Fruit fly (Drosophila melanogaster) whole organism: Measurements from ENCODE around the gene Jon65Ai.

Source experiments
- CG8478 ChIP-seq: fragments of >200 bp; optimal IDR thresholded peaks from 2 replicates; lab custom pipeline; 2018; ENCODE audit warnings: inconsistent platforms
- Dll ChIP-seq: fragments of >200 bp; optimal IDR thresholded peaks from 2 replicates; lab custom pipeline; 2017
- EcR ChIP-seq, 2 experiments: fragments of >200 bp; optimal IDR thresholded peaks; 2 replicates each; lab custom pipeline; 2017; ENCODE audit warnings: missing biosample characterization in 2 of 2, missing genetic modification characterization in 2 of 2, missing genetic modification reagents in 2 of 2
- pan ChIP-seq: fragments of >200 bp; optimal IDR thresholded peaks from 2 replicates; lab custom pipeline; 2017
- psq ChIP-seq: fragments of >200 bp; optimal IDR thresholded peaks from 2 replicates; lab custom pipeline; 2017
- usp ChIP-seq: fragments of >200 bp; optimal IDR thresholded peaks from 2 replicates; lab custom pipeline; 2017; ENCODE audit warnings: missing biosample characterization, missing genetic modification characterization, mixed read lengths

Gene Jon65Ai

dm6 chr3L:6054343-6054742 is at the start of gene Jon65Ai:
TSS of gene Jon65Ai (minus strand) at chr3L:6054443.
- TF ChIP-seq EcR (GFP tag; optimal IDR thresholded peaks at IDR 0.05; lab: Kevin White, UChicago) (no peak), CG8478 (lab: Kevin White, UChicago) (no peak), pan (no peak), Dll (lab: Kevin White, UChicago) (no peak), psq (lab: Kevin White, UChicago) (no peak), usp (no peak)

dm6 chr3L:6103658-6104057 is 49.4 kb upstream of the Jon65Ai start:
- TF ChIP-seq usp (no peak), pan (no peak), psq (lab: Kevin White, UChicago) (no peak), CG8478 (lab: Kevin White, UChicago) (no peak)

- TF ChIP-seq psq (lab: Kevin White, UChicago) = no peak
- TF ChIP-seq Dll (lab: Kevin White, UChicago) = no peak
- no peak for TF ChIP-seq EcR (GFP tag; optimal IDR thresholded peaks at IDR 0.05; lab: Kevin White, UChicago)
- no peak for TF ChIP-seq usp
- TF ChIP-seq CG8478 (lab: Kevin White, UChicago) = no peak
- no peak for TF ChIP-seq pan
These were observed 43.0 kb upstream of the Jon65Ai start, which contains the start of gene Ets65A for dm6 chr3L:6097270-6097669. TSS of gene Ets65A (plus strand) at chr3L:6097617.

dm6 chr3L:6094697-6095096 is 40.5 kb upstream of the Jon65Ai start, which contains the start of the genes CG10467 and loj:
TSS of gene CG10467 (minus strand) at chr3L:6094747.
TSS of gene loj (plus strand) at chr3L:6094987.
- TF ChIP-seq CG8478 (lab: Kevin White, UChicago) (no peak), Dll (lab: Kevin White, UChicago) (no peak), pan (no peak), usp (no peak), EcR (GFP tag; optimal IDR thresholded peaks at IDR 0.05; lab: Kevin White, UChicago) (no peak), psq (lab: Kevin White, UChicago) (no peak)

dm6 chr3L:6093213-6093612 is 39.0 kb upstream of the Jon65Ai start, which contains the start of gene CG10469:
TSS of gene CG10469 (minus strand) at chr3L:6093313.
- TF ChIP-seq pan (no peak), Dll (lab: Kevin White, UChicago) (no peak), usp (no peak), EcR (GFP tag; optimal IDR thresholded peaks at IDR 0.05; lab: Kevin White, UChicago) (no peak), CG8478 (lab: Kevin White, UChicago) (no peak), psq (lab: Kevin White, UChicago) (no peak)

- TF ChIP-seq EcR (GFP tag; optimal IDR thresholded peaks at IDR 0.05; lab: Kevin White, UChicago) = no peak
- no peak for TF ChIP-seq CG8478 (lab: Kevin White, UChicago)
- TF ChIP-seq usp = no peak
- TF ChIP-seq Dll (lab: Kevin White, UChicago) = no peak
- TF ChIP-seq psq (lab: Kevin White, UChicago) = no peak
- no peak for TF ChIP-seq pan
These were observed 31.7 kb upstream of the Jon65Ai start for dm6 chr3L:6085988-6086387.

dm6 chr3L:6085157-6085556 is 30.9 kb upstream of the Jon65Ai start:
- no peak for TF ChIP-seq pan
- no peak for TF ChIP-seq CG8478 (lab: Kevin White, UChicago)
- no peak for TF ChIP-seq Dll (lab: Kevin White, UChicago)
- TF ChIP-seq EcR (GFP tag; optimal IDR thresholded peaks at IDR 0.05; lab: Kevin White, UChicago) = no peak
- TF ChIP-seq usp = no peak
- no peak for TF ChIP-seq psq (lab: Kevin White, UChicago)

- TF ChIP-seq EcR (GFP tag; optimal IDR thresholded peaks at IDR 0.05; lab: Kevin White, UChicago) (no peak), pan (no peak), usp (no peak), CG8478 (lab: Kevin White, UChicago) (no peak), Dll (lab: Kevin White, UChicago) (no peak), psq (lab: Kevin White, UChicago) (no peak)
These were observed 30.2 kb upstream of the Jon65Ai start for dm6 chr3L:6084446-6084845.

- TF ChIP-seq psq (lab: Kevin White, UChicago) (no peak), pan (no peak), CG8478 (lab: Kevin White, UChicago) (no peak), EcR (GFP tag; optimal IDR thresholded peaks at IDR 0.05; lab: Kevin White, UChicago) (no peak), usp (no peak)
These were observed 28.3 kb upstream of the Jon65Ai start, which contains the start of gene CG13293 for dm6 chr3L:6082561-6082960. TSS of gene CG13293 (plus strand) at chr3L:6082883.

dm6 chr3L:6076429-6076828 is 22.2 kb upstream of the Jon65Ai start, which contains the start of gene ssp6:
TSS of gene ssp6 (plus strand) at chr3L:6076722.
- TF ChIP-seq psq (lab: Kevin White, UChicago) (no peak), Dll (lab: Kevin White, UChicago) (no peak), usp (no peak), pan (no peak), CG8478 (lab: Kevin White, UChicago) (no peak), EcR (GFP tag; optimal IDR thresholded peaks at IDR 0.05; lab: Kevin White, UChicago) (no peak)

- no peak for TF ChIP-seq EcR (GFP tag; optimal IDR thresholded peaks at IDR 0.05; lab: Kevin White, UChicago)
- no peak for TF ChIP-seq pan
- TF ChIP-seq Dll (lab: Kevin White, UChicago) = no peak
- TF ChIP-seq CG8478 (lab: Kevin White, UChicago) = no peak
- TF ChIP-seq usp = no peak
- TF ChIP-seq psq (lab: Kevin White, UChicago) = no peak
These were observed 20.9 kb upstream of the Jon65Ai start, which contains the start of the genes CG13295 and CG6610 for dm6 chr3L:6074975-6075692. TSS of gene CG13295 (minus strand) at chr3L:6075245. TSS of gene CG6610 (plus strand) at chr3L:6075536.

dm6 chr3L:6071454-6072189 is 17.4 kb upstream of the Jon65Ai start, which contains the start of gene CG6602:
TSS of gene CG6602 (plus strand) at chr3L:6072139.
- no peak for TF ChIP-seq CG8478 (lab: Kevin White, UChicago)
- no peak for TF ChIP-seq usp
- TF ChIP-seq pan = no peak
- no peak for TF ChIP-seq EcR (GFP tag; optimal IDR thresholded peaks at IDR 0.05; lab: Kevin White, UChicago)
- no peak for TF ChIP-seq Dll (lab: Kevin White, UChicago)
- no peak for TF ChIP-seq psq (lab: Kevin White, UChicago)
